Fruit fly (Drosophila melanogaster) whole organism, adult: Measurements from ENCODE around the gene Hasp.

Source experiments
- CG11617 ChIP-seq: fragments of 200-800 bp; sonication (Bioruptor generic); optimal IDR thresholded peaks from 2 replicates; lab custom pipeline; 2017; ENCODE audit warnings: mild to moderate bottlenecking, missing biosample characterization, missing genetic modification reagents, missing genetic modification characterization
- CG12768 ChIP-seq: fragments of 200-800 bp; sonication (Bioruptor generic); optimal IDR thresholded peaks from 2 replicates; lab custom pipeline; 2017; ENCODE audit warnings: missing biosample characterization, missing genetic modification characterization, mild to moderate bottlenecking, moderate library complexity, missing genetic modification reagents
- CG14711 ChIP-seq: fragments of 200-800 bp; sonication (Bioruptor generic); optimal IDR thresholded peaks from 2 replicates; lab custom pipeline; 2018; ENCODE audit warnings: missing biosample characterization, mild to moderate bottlenecking, missing genetic modification characterization, moderate library complexity
- CG1620 ChIP-seq: fragments of 200-800 bp; sonication (Bioruptor generic); optimal IDR thresholded peaks from 2 replicates; lab custom pipeline; 2016; ENCODE audit warnings: missing biosample characterization, missing genetic modification characterization
- CG33017 ChIP-seq: fragments of 200-800 bp; sonication (Bioruptor generic); optimal IDR thresholded peaks from 2 replicates; lab custom pipeline; 2018; ENCODE audit warnings: missing biosample characterization, mild to moderate bottlenecking, missing genetic modification characterization, moderate library complexity
- CG5204 ChIP-seq: fragments of 200-800 bp; sonication (Bioruptor generic); optimal IDR thresholded peaks from 2 replicates; lab custom pipeline; 2016; ENCODE audit warnings: missing biosample characterization, missing genetic modification characterization
- CG7045 ChIP-seq: fragments of 200-800 bp; sonication (Bioruptor generic); optimal IDR thresholded peaks from 2 replicates; lab custom pipeline; 2017; ENCODE audit warnings: missing biosample characterization, mild to moderate bottlenecking, missing genetic modification characterization
- CG7101 ChIP-seq: fragments of 200-800 bp; sonication (Bioruptor generic); optimal IDR thresholded peaks from 2 replicates; lab custom pipeline; 2018; ENCODE audit warnings: missing biosample characterization, mild to moderate bottlenecking, missing genetic modification characterization, moderate library complexity
- Clk ChIP-seq: fragments of 200-800 bp; sonication (Bioruptor generic); optimal IDR thresholded peaks from 2 replicates; lab custom pipeline; 2017; ENCODE audit warnings: missing biosample characterization, missing genetic modification characterization
- Crg-1 ChIP-seq: fragments of 200-800 bp; sonication (Bioruptor generic); optimal IDR thresholded peaks from 2 replicates; lab custom pipeline; 2016; ENCODE audit warnings: missing biosample characterization, missing genetic modification characterization
- Hr96 ChIP-seq: fragments of 200-800 bp; sonication (Bioruptor generic); optimal IDR thresholded peaks from 2 replicates; lab custom pipeline; 2016; ENCODE audit warnings: missing biosample characterization, missing genetic modification characterization
- Mnt ChIP-seq: fragments of 200-800 bp; sonication (Bioruptor generic); optimal IDR thresholded peaks from 2 replicates; lab custom pipeline; 2016; ENCODE audit warnings: missing biosample characterization, mild to moderate bottlenecking, missing genetic modification characterization
- bab1 ChIP-seq: fragments of 200-800 bp; sonication (Bioruptor generic); optimal IDR thresholded peaks from 3 replicates; lab custom pipeline; 2019; ENCODE audit warnings: missing biosample characterization, mild to moderate bottlenecking, missing genetic modification characterization, moderate library complexity
- cic ChIP-seq: fragments of 200-800 bp; sonication (Bioruptor generic); optimal IDR thresholded peaks from 2 replicates; lab custom pipeline; 2017; ENCODE audit warnings: missing biosample characterization, mild to moderate bottlenecking, missing genetic modification characterization, moderate library complexity
- cnc ChIP-seq, 2 experiments: fragments of >200 bp; optimal IDR thresholded peaks; 2 replicates each; lab custom pipeline; 2017
- kay ChIP-seq: fragments of 200-800 bp; sonication (Bioruptor generic); peaks from one replicate; lab custom pipeline; 2016; ENCODE audit warnings: missing biosample characterization, missing genetic modification characterization, borderline replicate concordance
- ovo ChIP-seq: fragments of 200-800 bp; sonication (Bioruptor generic); optimal IDR thresholded peaks from 2 replicates; lab custom pipeline; 2016; ENCODE audit warnings: missing biosample characterization, missing genetic modification characterization
- pad ChIP-seq: fragments of 200-800 bp; sonication (Bioruptor generic); optimal IDR thresholded peaks from 3 replicates; lab custom pipeline; 2017; ENCODE audit warnings: missing biosample characterization, missing genetic modification characterization, mild to moderate bottlenecking, moderate library complexity, missing genetic modification reagents
- tj ChIP-seq: fragments of 200-800 bp; sonication (Bioruptor generic); optimal IDR thresholded peaks from 3 replicates; lab custom pipeline; 2017; ENCODE audit warnings: missing biosample characterization, mild to moderate bottlenecking, missing genetic modification characterization, moderate library complexity
- toe ChIP-seq: fragments of 200-800 bp; sonication (Bioruptor generic); optimal IDR thresholded peaks from 2 replicates; lab custom pipeline; 2016; ENCODE audit warnings: missing biosample characterization, missing genetic modification characterization

The Hasp gene

dm6 chr2L:19492934-19493686, 23.9 kb downstream of the Hasp start, which contains the start of the genes swm and Ctu2:
Gene swm (plus strand): TSS chr2L:19493251.
Gene Ctu2 (minus strand): TSS chr2L:19493253.
- TF ChIP-seq CG5204 (GFP tag; lab: Kevin White, UChicago) (no peak), CG7101 (tag; lab: Kevin White, UChicago) (peak; percentile 85), Mnt (GFP tag; lab: Kevin White, UChicago) (peak; percentile 37), CG14711 (tag; lab: Kevin White, UChicago) (peak; percentile 81), CG11617 (GFP tag; lab: Kevin White, UChicago) (peak; percentile 73), Clk (GFP tag; lab: Kevin White, UChicago) (peak; percentile 36), Crg-1 (GFP tag; lab: Kevin White, UChicago) (peak; percentile 46), CG12768 (GFP tag; lab: Kevin White, UChicago) (peak; percentile 74), CG1620 (GFP tag; lab: Kevin White, UChicago) (peak; percentile 27), tj (GFP tag; lab: Kevin White, UChicago) (peak; percentile 70), bab1 (peak; percentile 78), CG33017 (tag; lab: Kevin White, UChicago) (peak; percentile 59), cnc (optimal IDR thresholded peaks at IDR 0.05; lab: Kevin White, UChicago) (no peak), pad (GFP tag; lab: Kevin White, UChicago) (peak; percentile 38), kay (GFP tag; lab: Kevin White, UChicago) (no peak), CG7045 (GFP tag; lab: Kevin White, UChicago) (peak; percentile 60), ovo (GFP tag; lab: Kevin White, UChicago) (peak; percentile 67), cic (no peak), Hr96 (GFP tag; lab: Kevin White, UChicago) (peak; percentile 11), toe (GFP tag; lab: Kevin White, UChicago) (no peak)

dm6 chr2L:19489997-19490461, 27.0 kb downstream of the Hasp start, which contains the start of the genes CG10194 and CG18094:
Gene CG10194 (minus strand): TSS chr2L:19490104.
Gene CG18094 (plus strand): TSS chr2L:19490262.
- TF ChIP-seq Mnt (GFP tag; lab: Kevin White, UChicago) (peak; percentile 36), Clk (GFP tag; lab: Kevin White, UChicago) (no peak), Crg-1 (GFP tag; lab: Kevin White, UChicago) (no peak), CG7101 (tag; lab: Kevin White, UChicago) (peak; percentile 68), CG12768 (GFP tag; lab: Kevin White, UChicago) (peak; percentile 69), CG14711 (tag; lab: Kevin White, UChicago) (peak; percentile 69), cic (peak; percentile 18), kay (GFP tag; lab: Kevin White, UChicago) (no peak), CG33017 (tag; lab: Kevin White, UChicago) (peak; percentile 84), bab1 (peak; percentile 88), CG11617 (GFP tag; lab: Kevin White, UChicago) (peak; percentile 60), ovo (GFP tag; lab: Kevin White, UChicago) (no peak), CG7045 (GFP tag; lab: Kevin White, UChicago) (no peak), tj (GFP tag; lab: Kevin White, UChicago) (peak; percentile 51)

dm6 chr2L:19487190-19487589, 29.8 kb downstream of the Hasp start, which contains the start of gene CG13083:
Gene CG13083 (plus strand): TSS chr2L:19487490.
- TF ChIP-seq cnc (optimal IDR thresholded peaks at IDR 0.05; lab: Kevin White, UChicago): no peak
- TF ChIP-seq CG5204 (GFP tag; lab: Kevin White, UChicago): no peak
- no peak for TF ChIP-seq Crg-1 (GFP tag; lab: Kevin White, UChicago)
- no peak for TF ChIP-seq CG11617 (GFP tag; lab: Kevin White, UChicago)
- TF ChIP-seq tj (GFP tag; lab: Kevin White, UChicago): no peak
- no peak for TF ChIP-seq CG7045 (GFP tag; lab: Kevin White, UChicago)
- no peak for TF ChIP-seq pad (GFP tag; lab: Kevin White, UChicago)
- no peak for TF ChIP-seq Hr96 (GFP tag; lab: Kevin White, UChicago)
- no peak for TF ChIP-seq cic
- TF ChIP-seq Mnt (GFP tag; lab: Kevin White, UChicago): no peak
- TF ChIP-seq ovo (GFP tag; lab: Kevin White, UChicago): no peak
- no peak for TF ChIP-seq toe (GFP tag; lab: Kevin White, UChicago)
- no peak for TF ChIP-seq CG7101 (tag; lab: Kevin White, UChicago)
- TF ChIP-seq CG14711 (tag; lab: Kevin White, UChicago): no peak
- no peak for TF ChIP-seq CG1620 (GFP tag; lab: Kevin White, UChicago)
- TF ChIP-seq CG33017 (tag; lab: Kevin White, UChicago): no peak
- TF ChIP-seq CG12768 (GFP tag; lab: Kevin White, UChicago): no peak
- no peak for TF ChIP-seq bab1

- TF ChIP-seq cic: no peak
These were observed 32.5 kb downstream of the Hasp start, which contains the start of the genes CG10195 and CG13084 for dm6 chr2L:19484539-19484938. Gene CG10195 (minus strand): TSS chr2L:19484705. Gene CG13084 (plus strand): TSS chr2L:19484930.

dm6 chr2L:19480406-19481334, 36.3 kb downstream of the Hasp start:
- TF ChIP-seq CG14711 (tag; lab: Kevin White, UChicago): no peak
- TF ChIP-seq CG7045 (GFP tag; lab: Kevin White, UChicago): no peak
- no peak for TF ChIP-seq CG5204 (GFP tag; lab: Kevin White, UChicago)
- no peak for TF ChIP-seq Hr96 (GFP tag; lab: Kevin White, UChicago)
- no peak for TF ChIP-seq ovo (GFP tag; lab: Kevin White, UChicago)
- TF ChIP-seq Clk (GFP tag; lab: Kevin White, UChicago): no peak
- no peak for TF ChIP-seq CG11617 (GFP tag; lab: Kevin White, UChicago)
- TF ChIP-seq CG7101 (tag; lab: Kevin White, UChicago): no peak
- TF ChIP-seq bab1: no peak
- TF ChIP-seq Mnt (GFP tag; lab: Kevin White, UChicago): no peak
- TF ChIP-seq CG12768 (GFP tag; lab: Kevin White, UChicago): no peak
- no peak for TF ChIP-seq toe (GFP tag; lab: Kevin White, UChicago)
- no peak for TF ChIP-seq cnc (optimal IDR thresholded peaks at IDR 0.05; lab: Kevin White, UChicago)
- TF ChIP-seq Crg-1 (GFP tag; lab: Kevin White, UChicago): no peak
- no peak for TF ChIP-seq pad (GFP tag; lab: Kevin White, UChicago)
- no peak for TF ChIP-seq kay (GFP tag; lab: Kevin White, UChicago)
- TF ChIP-seq CG33017 (tag; lab: Kevin White, UChicago): no peak
- TF ChIP-seq CG1620 (GFP tag; lab: Kevin White, UChicago): no peak
